Worm (Caenorhabditis elegans) whole organism, L2 larva: ENCODE data around the gene Y24F12A.1.

ENCODE experiments used
- aly-2 ChIP-seq: fragments of 150-350 bp; optimal IDR thresholded peaks from 2 replicates; lab custom pipeline; 2014; ENCODE audit warnings: missing biosample characterization, missing genetic modification characterization
- dmd-4 ChIP-seq: sonication (generic microtip); optimal IDR thresholded peaks from 2 replicates; lab custom pipeline; 2017; ENCODE audit warnings: missing biosample characterization, missing genetic modification characterization
- egl-27 ChIP-seq: sonication (generic microtip); optimal IDR thresholded peaks from 3 replicates; lab custom pipeline; 2017; ENCODE audit warnings: missing biosample characterization, missing genetic modification reagents, missing genetic modification characterization
- fos-1 ChIP-seq: fragments of 150-350 bp; optimal IDR thresholded peaks from 2 replicates; lab custom pipeline; 2014; ENCODE audit warnings: missing biosample characterization, missing genetic modification characterization
- gmeb-1 ChIP-seq: fragments of 150-350 bp; optimal IDR thresholded peaks from 2 replicates; lab custom pipeline; 2014; ENCODE audit warnings: missing biosample characterization, missing genetic modification characterization
- nhr-10 ChIP-seq: sonication (generic microtip); optimal IDR thresholded peaks from 2 replicates; lab custom pipeline; 2017; ENCODE audit warnings: missing biosample characterization, missing genetic modification characterization
- nhr-11 ChIP-seq: fragments of 150-350 bp; optimal IDR thresholded peaks from 2 replicates; lab custom pipeline; 2014; ENCODE audit warnings: missing biosample characterization, missing genetic modification characterization
- nhr-23 ChIP-seq: fragments of 150-350 bp; optimal IDR thresholded peaks from 2 replicates; lab custom pipeline; 2014; ENCODE audit warnings: missing biosample characterization, missing genetic modification reagents, missing genetic modification characterization
- skn-1 ChIP-seq: sonication (generic microtip); optimal IDR thresholded peaks from 2 replicates; lab custom pipeline; 2017; ENCODE audit warnings: missing biosample characterization, missing genetic modification characterization
- snpc-4 ChIP-seq: fragments of 150-350 bp; optimal IDR thresholded peaks from 2 replicates; lab custom pipeline; 2014; ENCODE audit warnings: missing biosample characterization, missing genetic modification characterization
- unc-62 ChIP-seq: fragments of 150-350 bp; optimal IDR thresholded peaks from 2 replicates; lab custom pipeline; 2014; ENCODE audit warnings: missing biosample characterization, missing genetic modification reagents, missing genetic modification characterization
- zag-1 ChIP-seq: fragments of 150-350 bp; optimal IDR thresholded peaks from 2 replicates; lab custom pipeline; 2014; ENCODE audit warnings: missing biosample characterization, missing genetic modification characterization
- ztf-11 ChIP-seq: sonication (generic microtip); optimal IDR thresholded peaks from 2 replicates; lab custom pipeline; 2017; ENCODE audit warnings: missing biosample characterization, missing genetic modification characterization
- ztf-4 ChIP-seq: fragments of 150-350 bp; optimal IDR thresholded peaks from 2 replicates; lab custom pipeline; 2014; ENCODE audit warnings: missing biosample characterization, missing genetic modification characterization

DNA sequence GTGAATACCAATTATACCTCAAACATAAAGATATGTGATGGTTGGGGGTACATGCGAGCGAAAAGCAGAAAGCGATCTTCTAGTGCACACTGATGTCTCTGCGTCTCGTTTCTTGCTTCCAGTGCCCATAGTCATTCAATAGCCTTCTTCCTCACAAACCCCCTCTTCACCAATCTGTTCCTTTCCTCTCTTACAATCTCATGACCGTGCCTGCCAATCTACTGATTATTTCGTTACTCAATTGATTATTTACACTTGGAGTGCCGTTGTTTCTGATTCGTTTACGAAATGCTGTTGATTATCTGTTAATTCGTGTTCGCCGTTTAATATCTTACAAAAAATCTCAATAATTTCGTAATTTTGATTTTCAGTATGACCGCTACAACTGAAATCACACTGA is 20.2 kb upstream of the Y24F12A.1 start:
- no peak for TF ChIP-seq egl-27
- TF ChIP-seq nhr-23 (tag; lab: Kevin White, UChicago) = no peak
- no peak for TF ChIP-seq aly-2 (tag; lab: Kevin White, UChicago)
- no peak for TF ChIP-seq nhr-11 (tag; lab: Kevin White, UChicago)
- no peak for TF ChIP-seq fos-1 (tag; lab: Kevin White, UChicago)
- TF ChIP-seq nhr-10 = no peak
- TF ChIP-seq snpc-4 = no peak
- no peak for TF ChIP-seq gmeb-1 (tag; lab: Kevin White, UChicago)
- no peak for TF ChIP-seq ztf-11 (tag; lab: Kevin White, UChicago)
- no peak for TF ChIP-seq skn-1
- no peak for TF ChIP-seq ztf-4 (tag; lab: Kevin White, UChicago)
- no peak for TF ChIP-seq dmd-4 (tag; lab: Kevin White, UChicago)
- TF ChIP-seq unc-62 (GFP tag; lab: Kevin White, UChicago) = no peak
- TF ChIP-seq zag-1 = no peak
